Worm (Caenorhabditis elegans) whole organism, L2 larva: ENCODE measurements around the gene gldi-4.
A peak's percentile ranks its signal among the peaks of the same experiment; 100 is the strongest.

Experiments used
- lin-13 ChIP-seq: fragments of 150-350 bp; optimal IDR thresholded peaks from 2 replicates; lab custom pipeline; 2014; ENCODE audit warnings: missing biosample characterization, missing genetic modification reagents, missing genetic modification characterization
- mab-5 ChIP-seq: fragments of 150-350 bp; optimal IDR thresholded peaks from 2 replicates; lab custom pipeline; 2014; ENCODE audit warnings: missing biosample characterization, missing genetic modification characterization
- mdl-1 ChIP-seq, 2 experiments: fragments of 150-350 bp in 1 of 2; sonication (generic microtip) in 1 of 2; optimal IDR thresholded peaks; 2 replicates each; lab custom pipeline; 2017; ENCODE audit warnings: missing biosample characterization in 2 of 2, missing genetic modification characterization in 2 of 2
- nhr-12 ChIP-seq: fragments of 150-350 bp; optimal IDR thresholded peaks from 2 replicates; lab custom pipeline; 2014; ENCODE audit warnings: missing biosample characterization, missing genetic modification characterization
- nhr-25 ChIP-seq: fragments of 150-350 bp; sonication (generic microtip); optimal IDR thresholded peaks from 3 replicates; lab custom pipeline; 2014; ENCODE audit warnings: missing biosample characterization, missing genetic modification characterization
- nhr-77 ChIP-seq: fragments of 150-350 bp; optimal IDR thresholded peaks from 2 replicates; lab custom pipeline; 2014; ENCODE audit warnings: missing biosample characterization, missing genetic modification characterization
- unc-62 ChIP-seq: fragments of 150-350 bp; optimal IDR thresholded peaks from 2 replicates; lab custom pipeline; 2014; ENCODE audit warnings: missing biosample characterization, missing genetic modification reagents, missing genetic modification characterization
- ztf-11 ChIP-seq: sonication (generic microtip); optimal IDR thresholded peaks from 2 replicates; lab custom pipeline; 2017; ENCODE audit warnings: missing biosample characterization, missing genetic modification characterization
- ztf-4 ChIP-seq: fragments of 150-350 bp; optimal IDR thresholded peaks from 2 replicates; lab custom pipeline; 2014; ENCODE audit warnings: missing biosample characterization, missing genetic modification characterization

ce11 chrIV:7016502-7016901 lies 922 bp upstream of the gldi-4 start:
- TF ChIP-seq nhr-12 (no peak), ztf-4 (tag; lab: Kevin White, UChicago) (no peak), mab-5 (tag; lab: Kevin White, UChicago) (no peak), lin-13 (GFP tag; lab: Kevin White, UChicago) (no peak), unc-62 (GFP tag; lab: Kevin White, UChicago) (no peak), ztf-11 (no peak), nhr-77 (tag; lab: Kevin White, UChicago) (no peak), nhr-25 (peak; percentile 63), mdl-1 (tag; optimal IDR thresholded peaks at IDR 0.05; lab: Kevin White, UChicago) (no peak)
